Worm (Caenorhabditis elegans) whole organism, dauer: Measurements from ENCODE around the gene nas-3.
"Not testable (repeated sequence)": the region's sequence is repeated elsewhere in the genome, so short reads cannot be mapped to it uniquely, and the experiment has no call there.

Experiments used
- unc-62 ChIP-seq: sonication (generic microtip); optimal IDR thresholded peaks from 2 replicates; lab custom pipeline; 2017; ENCODE audit warnings: missing biosample characterization, missing genetic modification reagents, missing genetic modification characterization

The nas-3 gene

DNA sequence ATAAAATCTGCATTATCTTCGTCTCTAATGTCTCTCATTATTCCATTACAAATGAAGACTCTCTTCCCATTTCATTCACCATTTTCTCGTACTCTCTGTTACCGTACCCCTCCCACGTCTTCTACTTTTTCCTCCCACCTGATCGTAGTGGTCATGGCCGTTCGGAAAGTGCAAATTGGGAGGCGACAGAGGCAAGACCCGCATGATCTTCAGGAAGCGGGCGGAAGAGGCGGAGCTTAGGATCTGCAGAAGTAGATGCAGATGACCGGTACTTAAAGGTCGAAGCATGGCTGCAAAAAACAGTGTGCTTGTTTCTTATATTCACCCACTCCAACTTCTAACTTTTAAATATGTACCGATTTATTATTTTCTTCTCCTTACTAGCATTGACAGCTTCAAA is at the start of gene nas-3:
Gene nas-3, plus strand, starts transcription at position 301 of the 400 bp plus-strand sequence.
- no peak for TF ChIP-seq unc-62 (GFP tag; lab: Kevin White, UChicago)

DNA sequence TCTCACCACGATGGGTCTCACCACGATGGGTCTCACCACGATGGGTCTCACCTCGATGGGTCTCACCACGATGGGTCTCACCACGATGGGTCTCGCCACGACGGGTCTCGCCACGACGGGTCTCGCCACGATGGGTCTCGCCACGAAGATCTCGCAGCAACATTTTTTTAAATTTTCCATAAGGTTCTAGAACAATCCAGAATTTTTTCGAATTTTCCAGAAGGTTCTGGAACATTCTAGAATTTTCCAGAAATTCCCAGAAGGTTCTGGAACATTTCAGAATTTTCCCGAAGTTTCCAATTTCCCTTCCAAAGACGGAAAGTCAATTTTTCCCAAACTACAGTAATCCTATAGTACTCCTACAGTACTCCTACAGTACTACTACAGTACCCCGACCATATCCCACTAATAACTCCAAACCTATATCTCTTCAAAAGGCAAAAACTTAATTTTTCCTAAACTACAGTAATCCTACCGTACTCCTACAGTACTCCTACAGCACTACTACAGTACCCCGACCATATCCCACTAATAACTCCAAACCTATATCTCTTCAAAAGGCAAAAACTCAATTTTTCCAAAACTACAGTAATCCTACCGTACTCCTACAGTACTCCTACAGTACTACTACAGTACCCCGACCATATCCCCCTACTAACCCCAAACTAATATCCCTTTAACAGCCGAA is 38.5 kb upstream of the nas-3 start, which contains the start of gene Y54B9A.1:
Gene Y54B9A.1, minus strand, starts transcription at position 235 of the 688 bp plus-strand sequence.
- TF ChIP-seq unc-62 (GFP tag; lab: Kevin White, UChicago), result not testable (repeated sequence)

DNA sequence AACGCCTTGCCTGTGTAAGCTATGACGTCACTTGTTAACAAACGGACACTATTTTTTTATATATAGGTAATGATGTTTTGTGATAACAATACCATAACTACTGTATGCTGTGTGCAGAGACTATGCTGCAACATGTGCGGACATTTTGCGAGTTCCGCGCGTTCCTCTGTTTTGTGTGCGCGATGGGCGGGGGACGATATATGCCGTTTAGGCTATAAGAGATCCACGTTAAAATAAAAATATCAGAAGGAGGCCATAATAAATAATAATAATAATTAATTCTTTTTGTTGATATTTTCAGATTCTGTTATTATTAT is 38.0 kb upstream of the nas-3 start:
- TF ChIP-seq unc-62 (GFP tag; lab: Kevin White, UChicago), result no peak

DNA sequence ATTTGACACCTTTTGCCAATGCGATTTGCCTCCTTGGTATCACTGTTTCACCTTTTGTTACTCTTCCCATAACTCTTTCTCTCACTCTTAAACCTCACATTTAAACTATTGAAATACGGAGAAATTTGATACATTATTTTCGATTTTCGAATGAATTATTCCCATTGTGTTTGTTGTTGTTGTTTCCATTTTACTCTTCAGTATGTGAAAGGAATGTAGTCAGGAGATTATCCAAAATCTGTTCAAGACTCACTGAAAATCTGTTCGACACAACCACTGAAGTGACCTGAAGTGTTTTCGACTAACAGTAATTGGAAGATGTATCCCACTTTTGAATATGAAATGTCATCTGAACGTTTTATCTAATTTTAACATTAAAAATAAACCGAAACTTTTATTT is 36.9 kb upstream of the nas-3 start:
- TF ChIP-seq unc-62 (GFP tag; lab: Kevin White, UChicago), result no peak

DNA sequence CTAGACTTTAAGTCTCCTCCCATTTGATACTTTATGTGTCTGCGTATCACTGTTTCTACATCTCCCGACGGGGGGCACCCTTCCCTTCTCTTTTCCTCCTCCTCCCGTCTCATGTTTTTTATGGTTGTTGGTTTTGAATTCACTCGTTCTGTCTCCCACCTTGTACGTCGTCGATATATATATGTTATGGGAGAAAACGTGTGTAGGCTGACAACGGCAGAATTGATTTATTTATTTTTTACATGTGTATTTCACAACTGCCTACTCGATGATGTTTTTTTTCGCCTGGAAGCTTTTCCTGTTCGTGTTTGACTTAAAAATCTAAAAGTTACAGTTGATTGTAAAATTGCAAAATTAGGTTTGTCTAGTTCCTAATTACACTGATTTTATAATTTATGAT is 35.5 kb upstream of the nas-3 start:
- no peak for TF ChIP-seq unc-62 (GFP tag; lab: Kevin White, UChicago)

DNA sequence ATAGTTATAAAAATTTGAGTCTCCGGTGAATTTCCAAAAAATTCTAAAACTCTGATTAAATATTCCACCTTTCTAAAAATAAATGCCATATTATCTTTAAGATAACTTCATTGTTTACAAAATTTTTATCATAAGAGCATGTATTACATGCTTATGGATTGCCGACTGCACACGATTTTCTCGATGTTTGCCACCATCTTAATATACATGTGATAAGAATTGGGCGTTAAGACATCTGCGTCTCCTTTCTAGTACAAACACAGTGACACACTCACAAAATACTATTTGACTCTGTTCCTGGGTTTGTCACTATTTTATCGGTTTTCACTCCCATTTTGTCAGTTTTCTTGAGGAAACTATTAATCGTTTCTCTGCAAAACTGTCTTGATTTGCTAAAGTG is 34.9 kb upstream of the nas-3 start:
- TF ChIP-seq unc-62 (GFP tag; lab: Kevin White, UChicago), result no peak

DNA sequence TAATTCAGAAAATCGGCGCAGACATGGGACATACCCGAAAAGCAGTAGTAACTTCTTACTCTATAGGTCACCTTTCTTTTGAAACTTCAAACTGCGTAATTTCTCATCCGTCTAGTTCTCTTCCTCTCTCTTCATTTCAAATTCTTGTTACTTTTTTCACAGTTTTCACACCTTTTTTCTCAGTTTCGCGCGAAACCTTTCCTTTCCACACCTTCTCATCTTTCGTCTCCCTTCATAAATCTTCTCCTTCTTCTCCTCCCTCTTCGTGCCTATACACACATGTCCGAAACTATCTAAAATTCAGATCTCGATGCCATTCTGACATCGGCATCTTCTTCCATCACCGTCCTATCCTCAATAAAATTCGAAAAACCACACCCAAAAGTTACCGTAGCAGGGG is 34.2 kb upstream of the nas-3 start, which contains the start of gene wdr-62:
Gene wdr-62, plus strand, starts transcription at position 301 of the 400 bp plus-strand sequence.
- no peak for TF ChIP-seq unc-62 (GFP tag; lab: Kevin White, UChicago)

DNA sequence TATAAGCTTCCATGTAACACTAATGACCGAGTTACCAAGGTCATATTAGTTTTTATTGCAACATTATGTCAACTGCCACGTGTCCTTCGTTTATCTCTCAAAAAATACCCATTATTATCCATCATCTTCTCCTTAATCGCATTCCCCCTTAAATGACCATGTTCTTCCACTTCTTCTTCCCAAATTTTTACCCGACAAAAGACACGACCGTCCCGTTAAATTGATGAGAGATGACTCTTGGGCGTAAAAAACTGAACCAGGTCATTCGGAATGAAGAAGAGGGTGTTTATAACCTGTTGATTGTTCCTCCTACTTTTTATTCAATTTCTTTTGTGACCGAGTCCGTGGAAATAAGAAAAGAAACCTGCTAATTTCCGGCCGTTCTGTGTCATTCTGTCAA is 33.3 kb upstream of the nas-3 start:
- TF ChIP-seq unc-62 (GFP tag; lab: Kevin White, UChicago), result no peak

DNA sequence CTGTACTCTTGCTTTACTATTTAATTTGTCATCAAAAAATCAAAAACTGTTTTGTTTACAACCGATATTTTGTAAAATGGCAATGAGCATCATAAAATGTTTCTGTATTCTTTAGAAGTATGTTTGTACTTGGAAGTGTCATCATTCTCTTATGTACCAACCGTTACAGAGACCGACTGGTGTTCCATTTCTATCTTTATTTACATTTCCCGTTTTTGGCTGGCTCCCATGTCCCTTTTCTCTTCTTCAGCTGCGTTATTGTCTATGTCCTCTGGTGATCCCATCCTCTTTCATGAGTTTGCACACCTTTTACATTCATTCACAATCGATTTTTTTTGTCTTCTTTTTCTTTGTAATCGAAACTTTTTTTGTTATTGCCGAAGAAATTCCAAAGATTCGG is 26.5 kb upstream of the nas-3 start:
- TF ChIP-seq unc-62 (GFP tag; lab: Kevin White, UChicago), result no peak

DNA sequence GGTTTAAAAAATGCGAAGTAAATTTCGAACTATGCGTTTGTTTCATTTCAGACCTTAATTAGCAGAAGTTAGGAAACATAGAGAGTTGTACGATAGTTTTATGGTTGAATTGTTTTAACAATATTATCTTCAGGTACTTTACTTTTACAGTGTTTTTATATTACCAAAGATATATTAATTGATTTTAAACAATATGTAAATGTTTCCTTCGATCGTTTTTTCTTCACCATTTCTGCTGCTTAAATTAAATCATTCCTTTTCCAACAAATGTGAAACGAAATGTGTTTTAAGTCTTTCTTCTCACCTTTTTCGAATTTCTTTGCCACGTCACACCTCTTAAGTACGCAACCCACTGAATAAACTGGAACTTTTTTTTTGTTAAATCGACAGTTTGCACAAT is 24.6 kb upstream of the nas-3 start:
- no peak for TF ChIP-seq unc-62 (GFP tag; lab: Kevin White, UChicago)

DNA sequence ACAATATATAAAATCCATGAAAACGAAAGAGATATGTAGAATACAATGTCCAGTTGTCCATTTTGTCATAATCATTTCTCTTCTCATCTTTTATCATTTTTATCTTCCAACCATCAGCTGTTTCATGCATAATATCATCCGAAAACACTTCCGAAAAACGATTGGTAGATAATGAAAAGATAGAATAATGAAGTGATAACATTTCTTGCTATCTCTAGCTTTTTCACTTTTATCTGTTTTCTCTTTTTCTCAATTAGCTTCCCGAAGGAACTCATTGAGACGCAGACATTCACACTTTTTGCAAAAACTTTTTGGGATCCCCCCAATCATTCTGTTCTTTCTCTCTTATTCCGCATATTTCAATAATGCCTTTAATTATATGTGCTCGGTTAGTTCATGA is 24.0 kb upstream of the nas-3 start:
- TF ChIP-seq unc-62 (GFP tag; lab: Kevin White, UChicago), result no peak

DNA sequence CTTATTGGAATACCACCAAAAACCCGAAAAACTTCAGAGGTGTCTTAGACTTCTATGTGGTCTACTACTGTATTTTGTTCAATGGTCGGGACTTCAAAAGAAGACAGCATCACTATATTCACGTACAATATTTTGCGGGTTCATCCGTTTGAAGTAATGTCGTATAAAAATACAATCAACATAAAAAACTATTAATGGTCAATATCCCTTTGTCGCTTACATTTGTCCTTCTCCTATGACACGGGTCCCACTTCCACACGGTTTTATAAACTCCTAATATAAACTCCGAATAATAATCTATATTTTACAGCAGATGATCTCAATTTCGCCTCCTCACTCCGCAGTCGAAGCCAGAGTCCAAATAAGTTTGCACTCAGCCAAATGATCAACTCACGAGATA is 20.4 kb upstream of the nas-3 start:
- TF ChIP-seq unc-62 (GFP tag; lab: Kevin White, UChicago), result no peak

DNA sequence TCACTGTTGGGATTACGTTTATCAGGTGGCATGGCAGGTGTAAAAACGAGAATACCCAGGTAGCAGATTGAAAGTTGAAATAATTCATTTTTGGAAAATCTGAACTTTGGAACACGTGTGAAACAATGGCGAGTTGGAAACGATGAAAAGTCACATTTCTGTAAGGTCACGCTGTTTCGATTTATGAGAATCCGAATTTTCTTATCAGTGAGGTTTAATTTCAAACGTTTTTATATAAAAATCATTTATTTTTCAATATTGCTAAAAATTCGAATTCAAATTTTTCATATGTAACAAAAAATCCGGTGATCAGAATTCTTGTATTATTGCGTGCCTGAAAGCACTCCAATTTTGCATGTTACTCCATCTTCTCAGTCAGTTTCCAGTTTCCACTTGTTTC is 15.4 kb upstream of the nas-3 start, which contains the start of gene F07D3.3:
Gene F07D3.3, minus strand, starts transcription at position 101 of the 400 bp plus-strand sequence.
- TF ChIP-seq unc-62 (GFP tag; lab: Kevin White, UChicago), result no peak

DNA sequence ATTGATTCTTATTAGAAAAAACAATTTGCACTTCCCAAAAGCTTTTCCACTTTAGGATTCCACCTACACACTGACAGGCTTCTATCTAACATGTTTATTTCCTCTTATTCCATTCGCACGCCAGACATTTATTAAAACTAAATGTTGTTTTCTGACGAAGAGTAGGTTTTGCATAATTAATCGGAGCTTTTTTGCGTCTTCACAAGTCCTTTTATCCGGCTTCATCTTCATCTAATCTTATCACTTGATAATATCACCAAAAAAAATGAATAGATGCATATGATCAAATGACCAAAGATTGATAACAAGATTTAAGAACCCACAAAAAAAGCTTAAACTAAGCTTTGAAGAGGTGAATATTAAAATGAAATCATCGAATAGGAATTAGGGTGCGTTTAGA is 12.4 kb upstream of the nas-3 start:
- TF ChIP-seq unc-62 (GFP tag; lab: Kevin White, UChicago), result no peak

DNA sequence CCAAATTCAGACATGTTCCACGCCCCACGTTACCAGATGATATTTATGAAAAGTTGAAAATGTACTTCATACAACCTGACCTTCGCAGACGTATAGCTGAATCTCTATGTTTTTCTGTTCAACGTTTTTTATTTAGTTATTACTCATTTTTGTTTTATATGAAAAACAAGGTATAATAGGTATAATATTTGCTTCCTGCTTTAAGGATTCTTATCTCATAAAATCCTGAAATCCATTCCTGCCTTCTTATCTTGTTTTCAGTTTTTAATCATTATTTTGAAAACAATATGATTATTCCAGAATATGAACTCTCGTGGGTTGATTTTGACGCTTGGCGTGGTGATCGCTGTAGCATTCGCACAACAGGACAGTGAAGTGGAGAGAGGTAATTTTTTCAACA is 6.3 kb upstream of the nas-3 start, which contains the start of gene flp-6:
Gene flp-6, plus strand, starts transcription at position 301 of the 400 bp plus-strand sequence.
- no peak for TF ChIP-seq unc-62 (GFP tag; lab: Kevin White, UChicago)

DNA sequence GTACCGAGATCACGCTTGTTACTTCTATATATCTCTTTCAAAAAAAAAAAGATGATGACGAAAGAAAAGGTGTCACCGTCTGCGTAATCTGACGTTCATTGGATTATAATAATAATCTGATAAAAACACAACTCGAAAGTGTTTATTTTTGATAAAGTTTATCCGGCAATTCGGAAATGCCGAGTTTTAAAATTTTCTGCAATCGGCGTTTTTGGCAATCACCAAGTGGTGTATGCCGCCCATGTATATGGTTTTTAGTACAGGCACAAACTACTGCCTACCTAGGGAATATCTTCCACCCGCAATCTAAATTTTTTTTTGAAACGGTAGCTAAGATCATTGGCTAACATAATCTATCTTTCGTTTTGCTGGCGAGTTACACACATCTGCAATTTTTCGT is 4.0 kb upstream of the nas-3 start:
- TF ChIP-seq unc-62 (GFP tag; lab: Kevin White, UChicago), result no peak

DNA sequence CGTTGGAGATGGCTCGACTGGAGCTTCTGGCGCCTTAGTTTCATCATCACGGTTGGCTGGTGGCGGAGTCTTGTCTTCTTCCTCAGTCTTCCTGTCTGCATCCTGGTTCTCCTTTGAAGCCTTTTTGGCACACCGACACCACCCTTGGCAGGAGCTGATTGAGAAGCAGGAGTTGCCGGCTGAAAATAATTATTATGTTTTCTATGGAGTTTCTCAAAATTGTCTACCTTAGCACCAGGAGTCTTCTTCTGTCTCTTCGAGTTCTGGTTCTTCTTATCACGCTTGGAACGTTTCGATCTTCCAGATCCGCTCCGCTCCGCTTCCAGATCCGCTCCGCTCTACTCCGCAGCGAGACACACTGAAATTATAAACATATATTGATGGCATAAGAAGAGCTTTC is 2.6 kb downstream of the nas-3 start, which contains the start of gene K06A4.6:
Gene K06A4.6, minus strand, starts transcription at position 101 of the 400 bp plus-strand sequence.
- no peak for TF ChIP-seq unc-62 (GFP tag; lab: Kevin White, UChicago)
